Fruit fly (Drosophila melanogaster): ENCODE measurements around the gene CG8607.

The CG8607 gene

dm6 chr3L:7360324-7360852 lies 40.5 kb downstream of the CG8607 start, which contains the start of gene Sec63 (continued):
- TF ChIP-seq CG11504 (tag; optimal IDR thresholded peaks at IDR 0.05) (peak; percentile 60), CG32767 (GFP tag; IDR thresholded peaks at IDR 0.05) (peak; percentile 20; the same call in 1 of the 2 replicates), CG6791 (GFP tag; IDR thresholded peaks at IDR 0.05; ENCODE audit: partially characterized antibody) (peak; percentile 91), C15 (GFP tag; IDR thresholded peaks at IDR 0.05) (no peak), gfzf (GFP tag; optimal IDR thresholded peaks at IDR 0.05) (peak; percentile 13), Taf1 (GFP tag; IDR thresholded peaks at IDR 0.05) (peak; percentile 48; the same call in 1 of the 2 replicates), cato (GFP tag; optimal IDR thresholded peaks at IDR 0.05; ENCODE audit: borderline replicate concordance) (peak; percentile 36), nerfin-2 (GFP tag; IDR thresholded peaks at IDR 0.05; ENCODE audit: partially characterized antibody) (peak; percentile 85), CG6254 (GFP tag; optimal IDR thresholded peaks at IDR 0.05) (peak; percentile 15), H15 (GFP tag; IDR thresholded peaks at IDR 0.05) (peak; percentile 63; the same call in 2 of the 3 replicates), Abd-B (GFP tag; optimal IDR thresholded peaks at IDR 0.05) (peak; percentile 36), kni (GFP tag; optimal IDR thresholded peaks at IDR 0.05) (no peak), CG2116 (GFP tag; optimal IDR thresholded peaks at IDR 0.05) (peak; percentile 78), Aef1 (GFP tag; IDR thresholded peaks at IDR 0.05) (no peak; the same call in 2 of the 3 replicates), CG7839 (tag; optimal IDR thresholded peaks at IDR 0.05) (peak; percentile 49), CG11560 (tag; IDR thresholded peaks at IDR 0.05) (no peak), esg (GFP tag; conservative IDR thresholded peaks at IDR 0.05) (peak; percentile 42; the same call in 1 of the 2 replicates), CG18764 (GFP tag; optimal IDR thresholded peaks at IDR 0.05) (no peak), Gug (GFP tag; IDR thresholded peaks at IDR 0.05) (peak; percentile 4; the same call in 1 of the 4 replicates), CG16815 (GFP tag; optimal IDR thresholded peaks at IDR 0.05) (no peak), croc (GFP tag; conservative IDR thresholded peaks at IDR 0.05) (no peak), CG14710 (tag; optimal IDR thresholded peaks at IDR 0.05) (no peak), Drgx (GFP tag; IDR thresholded peaks at IDR 0.05) (no peak), Dp (GFP tag; optimal IDR thresholded peaks at IDR 0.05) (peak; percentile 43), bigmax (GFP tag; optimal IDR thresholded peaks at IDR 0.05) (no peak), Awh (GFP tag; IDR thresholded peaks at IDR 0.05) (0 out of 2 replicates have a peak, but pooled peaks have one; percentile 29), nerfin-1 (tag; optimal IDR thresholded peaks at IDR 0.05) (peak; percentile 21), mam (GFP tag; optimal IDR thresholded peaks at IDR 0.05) (peak; percentile 60), Poxn (GFP tag; IDR thresholded peaks at IDR 0.05) (no peak), CG15601 (tag; optimal IDR thresholded peaks at IDR 0.05) (peak; percentile 50), phol (tag; optimal IDR thresholded peaks at IDR 0.05) (peak; percentile 82), CG4328 (GFP tag; optimal IDR thresholded peaks at IDR 0.05) (no peak), Sry-β (GFP tag; optimal IDR thresholded peaks at IDR 0.05) (peak; percentile 27), trh (GFP tag; optimal IDR thresholded peaks at IDR 0.05) (no peak), ems (GFP tag; optimal IDR thresholded peaks at IDR 0.05) (peak; percentile 24), CG9215 (GFP tag; IDR thresholded peaks at IDR 0.05) (peak; percentile 44), CG17385 (GFP tag; optimal IDR thresholded peaks at IDR 0.05) (no peak), CG10321 (GFP tag; IDR thresholded peaks at IDR 0.05) (no peak), mirr (GFP tag; optimal IDR thresholded peaks at IDR 0.05) (no peak), abd-A (tag; optimal IDR thresholded peaks at IDR 0.05) (no peak), CG3995 (GFP tag; optimal IDR thresholded peaks at IDR 0.05) (peak; percentile 27), vnd (GFP tag; IDR thresholded peaks at IDR 0.05; ENCODE audit: partially characterized antibody) (peak; percentile 78), ERR (GFP tag; optimal IDR thresholded peaks at IDR 0.05) (no peak), CG2712 (tag; optimal IDR thresholded peaks at IDR 0.05) (peak; percentile 31), corto (GFP tag; optimal IDR thresholded peaks at IDR 0.05) (no peak), psq (GFP tag; optimal IDR thresholded peaks at IDR 0.05) (no peak), sna (GFP tag; IDR thresholded peaks at IDR 0.05; ENCODE audit: partially characterized antibody) (peak; percentile 78), dmrt11E (tag; optimal IDR thresholded peaks at IDR 0.05) (no peak), luna (GFP tag; optimal IDR thresholded peaks at IDR 0.05) (peak; percentile 22)
